Fruit fly (Drosophila melanogaster) whole organism, embryonic: ENCODE results near the gene CG14036.
A peak's percentile ranks its signal among the peaks of the same experiment; 100 is the strongest.

ENCODE experiments used
- Ada2b ChIP-seq: fragments of 200-800 bp; sonication (Bioruptor generic); IDR thresholded peaks from 2 replicates; pipeline ENCODE4 v1.3.6; 2022; ENCODE audit warnings: missing biosample characterization, missing genetic modification characterization
- Antp ChIP-seq: fragments of 200-800 bp; sonication (Bioruptor generic); optimal IDR thresholded peaks from 3 replicates; lab custom pipeline; 2016; ENCODE audit warnings: missing biosample characterization, missing genetic modification characterization
- CG10267 ChIP-seq: fragments of 200-800 bp; sonication (Bioruptor generic); optimal IDR thresholded peaks from 2 replicates; lab custom pipeline; 2018; ENCODE audit warnings: missing biosample characterization, mild to moderate bottlenecking, missing genetic modification characterization, moderate library complexity
- CG11247 ChIP-seq: fragments of 200-800 bp; sonication (Bioruptor generic); IDR thresholded peaks from 2 replicates; pipeline ENCODE4 v1.3.6; 2022; ENCODE audit warnings: missing biosample characterization, missing genetic modification characterization
- CG11504 ChIP-seq: fragments of 200-800 bp; sonication (Bioruptor generic); optimal IDR thresholded peaks from 3 replicates; lab custom pipeline; 2019; ENCODE audit warnings: missing biosample characterization, mild to moderate bottlenecking, missing genetic modification characterization, moderate library complexity
- CG12071 ChIP-seq: fragments of 200-800 bp; sonication (Bioruptor generic); optimal IDR thresholded peaks from 3 replicates; lab custom pipeline; 2018; ENCODE audit warnings: missing biosample characterization, mild to moderate bottlenecking, missing genetic modification characterization
- CG13287 ChIP-seq: fragments of 200-800 bp; sonication (Bioruptor generic); IDR thresholded peaks from 2 replicates; pipeline ENCODE4 v1.3.6; 2022; ENCODE audit warnings: missing biosample characterization, missing genetic modification characterization; ENCODE audit not compliant: partially characterized antibody
- CG13424 ChIP-seq: fragments of 200-800 bp; sonication (Bioruptor generic); optimal IDR thresholded peaks from 2 replicates; lab custom pipeline; 2019; ENCODE audit warnings: missing biosample characterization, mild to moderate bottlenecking, missing genetic modification characterization, moderate library complexity
- CG1529 ChIP-seq: fragments of 200-800 bp; sonication (Bioruptor generic); optimal IDR thresholded peaks from 3 replicates; lab custom pipeline; 2018; ENCODE audit warnings: missing biosample characterization, missing genetic modification characterization
- CG17359 ChIP-seq: fragments of 200-800 bp; sonication (Bioruptor generic); optimal IDR thresholded peaks from 3 replicates; lab custom pipeline; 2018; ENCODE audit warnings: missing biosample characterization, mild to moderate bottlenecking, missing genetic modification characterization, moderate library complexity
- CG3065 ChIP-seq: fragments of 200-800 bp; sonication (Bioruptor generic); optimal IDR thresholded peaks from 2 replicates; lab custom pipeline; 2016; ENCODE audit warnings: missing biosample characterization, missing genetic modification characterization
- CG31224 ChIP-seq: fragments of 200-800 bp; sonication (Bioruptor generic); IDR thresholded peaks from 2 replicates; pipeline ENCODE4 v1.3.6; 2022; ENCODE audit warnings: missing biosample characterization, missing genetic modification characterization
- CG32767 ChIP-seq: fragments of 200-800 bp; sonication (Bioruptor generic); IDR thresholded peaks from 2 replicates; pipeline ENCODE4 v1.3.6; 2022; ENCODE audit warnings: missing biosample characterization, missing genetic modification characterization
- CG34224 ChIP-seq: fragments of 200-800 bp; sonication (Bioruptor generic); IDR thresholded peaks from 3 replicates; pipeline ENCODE4 v1.3.6; 2022; ENCODE audit warnings: missing biosample characterization, missing genetic modification characterization; ENCODE audit not compliant: partially characterized antibody
- CG34376 ChIP-seq: fragments of 200-800 bp; sonication (Bioruptor generic); optimal IDR thresholded peaks from 2 replicates; lab custom pipeline; 2018; ENCODE audit warnings: missing biosample characterization, mild to moderate bottlenecking, missing genetic modification characterization
- CG6654 ChIP-seq: fragments of 200-800 bp; sonication (Bioruptor generic); optimal IDR thresholded peaks from 2 replicates; lab custom pipeline; 2017; ENCODE audit warnings: missing biosample characterization, mild to moderate bottlenecking, missing genetic modification characterization
- CG8089 ChIP-seq: fragments of 200-800 bp; sonication (Bioruptor generic); optimal IDR thresholded peaks from 3 replicates; lab custom pipeline; 2016; ENCODE audit warnings: missing biosample characterization, missing genetic modification characterization
- CG8281 ChIP-seq: fragments of 200-800 bp; sonication (Bioruptor generic); optimal IDR thresholded peaks from 2 replicates; lab custom pipeline; 2018; ENCODE audit warnings: missing biosample characterization, mild to moderate bottlenecking, missing genetic modification characterization, moderate library complexity
- CG8388 ChIP-seq: fragments of 200-800 bp; sonication (Bioruptor generic); optimal IDR thresholded peaks from 2 replicates; lab custom pipeline; 2019; ENCODE audit warnings: missing biosample characterization, mild to moderate bottlenecking, missing genetic modification characterization, moderate library complexity
- Dip3 ChIP-seq: fragments of 200-800 bp; sonication (Bioruptor generic); optimal IDR thresholded peaks from 3 replicates; lab custom pipeline; 2016; ENCODE audit warnings: missing biosample characterization, missing genetic modification characterization
- HHEX ChIP-seq: fragments of 200-800 bp; sonication (Bioruptor generic); optimal IDR thresholded peaks from 3 replicates; lab custom pipeline; 2017; ENCODE audit warnings: missing biosample characterization, mild to moderate bottlenecking, missing genetic modification characterization, missing genetic modification reagents
- HLH54F ChIP-seq: fragments of 200-800 bp; sonication (Bioruptor generic); optimal IDR thresholded peaks from 3 replicates; lab custom pipeline; 2016; ENCODE audit warnings: missing biosample characterization, missing genetic modification characterization
- Hmr ChIP-seq: fragments of 200-800 bp; sonication (Bioruptor generic); optimal IDR thresholded peaks from 3 replicates; lab custom pipeline; 2017; ENCODE audit warnings: mild to moderate bottlenecking, missing biosample characterization, missing genetic modification reagents, missing genetic modification characterization
- Hr51 ChIP-seq, 2 experiments: fragments of 200-800 bp; sonication (Bioruptor generic); optimal IDR thresholded peaks; 2 replicates in 1 of 2; 3 replicates in 1 of 2; lab custom pipeline; 2016 to 2018; ENCODE audit warnings: missing biosample characterization in 2 of 2, missing genetic modification characterization in 2 of 2, mild to moderate bottlenecking in 1 of 2, moderate library complexity in 1 of 2
- Hr78 ChIP-seq, 2 experiments: fragments of 200-800 bp in 1 of 2; fragments of >200 bp in 1 of 2; sonication (Bioruptor generic) in 1 of 2; optimal IDR thresholded peaks; 2 replicates each; lab custom pipeline; 2017 to 2019; ENCODE audit warnings: missing biosample characterization in 2 of 2, missing genetic modification characterization in 2 of 2, mild to moderate bottlenecking in 1 of 2, moderate library complexity in 1 of 2
- Med ChIP-seq: fragments of 200-800 bp; sonication (Bioruptor generic); peaks from one replicate; lab custom pipeline; 2016; ENCODE audit warnings: missing biosample characterization, missing genetic modification characterization, mild to moderate bottlenecking, inconsistent platforms, moderate library complexity
- Trl ChIP-seq, 3 experiments: fragments of >200 bp in 2 of 3; fragments of 200-800 bp in 1 of 3; sonication (Bioruptor generic) in 1 of 3; optimal IDR thresholded peaks; 2 replicates in 1 of 3; 3 replicates in 2 of 3; lab custom pipeline; 2016 to 2017; ENCODE audit warnings: missing biosample characterization in 1 of 3, missing genetic modification characterization in 1 of 3
- Xbp1 ChIP-seq: fragments of 200-800 bp; sonication (Bioruptor generic); optimal IDR thresholded peaks from 3 replicates; lab custom pipeline; 2016; ENCODE audit warnings: missing biosample characterization, mild to moderate bottlenecking, missing genetic modification characterization
- aop ChIP-seq: fragments of 200-800 bp; sonication (Bioruptor generic); IDR thresholded peaks from 2 replicates; pipeline ENCODE4 v1.3.6; 2022; ENCODE audit warnings: missing biosample characterization, missing genetic modification characterization
- bbx ChIP-seq: fragments of 200-800 bp; sonication (Bioruptor generic); IDR thresholded peaks from 2 replicates; pipeline ENCODE4 v1.3.6; 2022; ENCODE audit warnings: missing biosample characterization, missing genetic modification characterization; ENCODE audit not compliant: partially characterized antibody
- dm ChIP-seq: fragments of 200-800 bp; sonication (Bioruptor generic); optimal IDR thresholded peaks from 3 replicates; lab custom pipeline; 2016; ENCODE audit warnings: missing biosample characterization, missing genetic modification characterization
- emc ChIP-seq: fragments of 200-800 bp; sonication (Bioruptor generic); optimal IDR thresholded peaks from 2 replicates; lab custom pipeline; 2016; ENCODE audit warnings: missing biosample characterization, missing genetic modification characterization
- gem ChIP-seq: fragments of 200-800 bp; sonication (Bioruptor generic); optimal IDR thresholded peaks from 2 replicates; lab custom pipeline; 2019; ENCODE audit warnings: missing biosample characterization, mild to moderate bottlenecking, missing genetic modification characterization, moderate library complexity
- grau ChIP-seq: fragments of 200-800 bp; optimal IDR thresholded peaks from 3 replicates; lab custom pipeline; 2019; ENCODE audit warnings: missing biosample characterization, mild to moderate bottlenecking, missing genetic modification characterization, moderate library complexity
- gro ChIP-seq: fragments of 200-800 bp; sonication (Bioruptor generic); optimal IDR thresholded peaks from 2 replicates; lab custom pipeline; 2016; ENCODE audit warnings: missing biosample characterization, missing genetic modification characterization
- insv ChIP-seq, 2 experiments: fragments of 200-800 bp; sonication (Bioruptor generic); optimal IDR thresholded peaks; 3 replicates each; lab custom pipeline; 2016 to 2018; ENCODE audit warnings: missing biosample characterization in 2 of 2, missing genetic modification characterization in 2 of 2
- lilli ChIP-seq: fragments of 200-800 bp; sonication (Bioruptor generic); optimal IDR thresholded peaks from 3 replicates; lab custom pipeline; 2016; ENCODE audit warnings: missing biosample characterization, missing genetic modification characterization
- nau ChIP-seq: fragments of 200-800 bp; sonication (Bioruptor generic); optimal IDR thresholded peaks from 3 replicates; lab custom pipeline; 2017; ENCODE audit warnings: missing biosample characterization, mild to moderate bottlenecking, missing genetic modification characterization, missing genetic modification reagents
- nmo ChIP-seq: fragments of 200-800 bp; sonication (Bioruptor generic); optimal IDR thresholded peaks from 2 replicates; lab custom pipeline; 2018; ENCODE audit warnings: missing biosample characterization, mild to moderate bottlenecking, missing genetic modification characterization, moderate library complexity
- pan ChIP-seq, 4 experiments: fragments of >200 bp in 3 of 4; fragments of 200-800 bp in 1 of 4; sonication (Bioruptor generic) in 1 of 4; optimal IDR thresholded peaks in 3 of 4; IDR thresholded peaks in 1 of 4; 2 replicates each; pipeline versions ENCODE4 v1.3.6 to Lab custom; 2017 to 2022; ENCODE audit warnings: missing biosample characterization in 2 of 4, missing genetic modification characterization in 2 of 4, mixed read lengths in 1 of 4
- psq ChIP-seq: fragments of 200-800 bp; sonication (Bioruptor generic); optimal IDR thresholded peaks from 2 replicates; lab custom pipeline; 2017; ENCODE audit warnings: missing biosample characterization, missing genetic modification characterization
- sens-2 ChIP-seq: fragments of 200-800 bp; sonication (Bioruptor generic); IDR thresholded peaks from 2 replicates; pipeline ENCODE4 v1.3.6; 2022; ENCODE audit warnings: missing biosample characterization, missing genetic modification characterization
- trem ChIP-seq: fragments of 200-800 bp; optimal IDR thresholded peaks from 3 replicates; lab custom pipeline; 2019; ENCODE audit warnings: missing biosample characterization, mild to moderate bottlenecking, missing genetic modification characterization, moderate library complexity
- trh ChIP-seq: fragments of 200-800 bp; sonication (Bioruptor generic); optimal IDR thresholded peaks from 2 replicates; lab custom pipeline; 2016; ENCODE audit warnings: missing biosample characterization, missing genetic modification characterization
- unpg ChIP-seq: fragments of 200-800 bp; sonication (Bioruptor generic); optimal IDR thresholded peaks from 3 replicates; lab custom pipeline; 2018; ENCODE audit warnings: missing biosample characterization, mild to moderate bottlenecking, missing genetic modification characterization, moderate library complexity
- vvl ChIP-seq: fragments of 200-800 bp; sonication (Bioruptor generic); IDR thresholded peaks from 2 replicates; pipeline ENCODE4 v1.3.6; 2022; ENCODE audit warnings: missing biosample characterization, missing genetic modification characterization
- wek ChIP-seq: fragments of 200-800 bp; sonication (Bioruptor generic); optimal IDR thresholded peaks from 3 replicates; lab custom pipeline; 2018; ENCODE audit warnings: missing biosample characterization, mild to moderate bottlenecking, missing genetic modification characterization, moderate library complexity
- zen ChIP-seq: fragments of 200-800 bp; sonication (Bioruptor generic); optimal IDR thresholded peaks from 3 replicates; lab custom pipeline; 2018; ENCODE audit warnings: missing biosample characterization, mild to moderate bottlenecking, missing genetic modification characterization, moderate library complexity
- zen2 ChIP-seq: fragments of 200-800 bp; sonication (Bioruptor generic); IDR thresholded peaks from 3 replicates; pipeline ENCODE4 v1.3.6; 2022; ENCODE audit warnings: missing biosample characterization, missing genetic modification characterization; ENCODE audit not compliant: partially characterized antibody

CG14036 gene

DNA sequence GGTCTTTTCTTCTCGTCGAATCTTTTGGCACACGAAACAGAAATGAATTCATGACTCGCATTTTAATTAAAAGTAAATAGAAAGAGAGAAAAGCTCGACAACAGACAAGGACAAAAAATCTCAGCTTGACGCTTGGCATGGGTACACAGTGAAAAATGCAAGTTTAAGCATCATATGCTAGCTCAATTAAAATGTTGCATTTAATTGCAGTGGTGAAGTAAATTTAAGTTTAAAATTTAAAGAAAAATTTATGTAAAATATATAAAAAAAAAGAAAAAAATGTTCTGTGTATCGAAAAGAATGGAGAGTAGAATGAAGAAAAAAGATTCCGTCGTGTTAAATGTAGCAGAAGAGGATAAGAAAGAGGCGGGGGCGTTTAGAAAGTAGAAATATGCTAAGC, 30.7 kb upstream of the CG14036 start:
- TF ChIP-seq CG8089 (no peak), bbx (GFP tag; lab: Robert Waterston, UW) (no peak), Med (GFP tag; lab: Kevin White, UChicago) (peak; percentile 23), Hr78 (GFP tag; optimal IDR thresholded peaks at IDR 0.05; lab: Kevin White, UChicago) (no peak), CG13287 (GFP tag; lab: Robert Waterston, UW) (no peak), Antp (GFP tag; lab: Kevin White, UChicago) (no peak), dm (GFP tag; lab: Kevin White, UChicago) (no peak), wek (no peak), pan (optimal IDR thresholded peaks at IDR 0.05; lab: Kevin White, UChicago) (no peak), pan (GFP tag; optimal IDR thresholded peaks at IDR 0.05 in 1 of 2, IDR thresholded peaks at IDR 0.05 in 1 of 2) (no peak), CG34376 (no peak), CG10267 (no peak), nau (GFP tag; lab: Kevin White, UChicago) (no peak), Xbp1 (GFP tag; lab: Kevin White, UChicago) (no peak), emc (GFP tag; lab: Kevin White, UChicago) (no peak), CG31224 (GFP tag; lab: Robert Waterston, UW) (no peak), trh (GFP tag; lab: Kevin White, UChicago) (no peak), CG32767 (GFP tag; lab: Robert Waterston, UW) (no peak), nmo (GFP tag; lab: Kevin White, UChicago) (no peak), zen (tag; lab: Kevin White, UChicago) (no peak), aop (GFP tag; lab: Robert Waterston, UW) (no peak), CG34224 (GFP tag; lab: Robert Waterston, UW) (no peak), CG8281 (tag; lab: Kevin White, UChicago) (no peak), lilli (no peak), CG8388 (peak; percentile 16), sens-2 (GFP tag; lab: Robert Waterston, UW) (no peak), insv (GFP tag; optimal IDR thresholded peaks at IDR 0.05; lab: Kevin White, UChicago) (no peak), Ada2b (GFP tag; lab: Robert Waterston, UW) (0 out of 2 replicates have a peak, but pooled peaks have one; percentile 23), HHEX (GFP tag; lab: Kevin White, UChicago) (no peak), Trl (optimal IDR thresholded peaks at IDR 0.05; lab: Kevin White, UChicago) (no peak), Trl (GFP tag; optimal IDR thresholded peaks at IDR 0.05; lab: Kevin White, UChicago) (no peak), Hr51 (GFP tag; optimal IDR thresholded peaks at IDR 0.05; lab: Kevin White, UChicago) (peak in 1 of 2 experiments; percentile 12), Hmr (GFP tag; lab: Kevin White, UChicago) (peak; percentile 37), HLH54F (GFP tag; lab: Kevin White, UChicago) (no peak), grau (no peak), gro (GFP tag; lab: Kevin White, UChicago) (no peak), CG1529 (GFP tag; lab: Kevin White, UChicago) (no peak), CG13424 (tag; lab: Kevin White, UChicago) (no peak), CG17359 (no peak), gem (peak; percentile 58), CG3065 (GFP tag; lab: Kevin White, UChicago) (no peak), Dip3 (GFP tag; lab: Kevin White, UChicago) (no peak), vvl (GFP tag; lab: Robert Waterston, UW) (peak; percentile 22; the same call in 1 of the 2 replicates), CG11247 (GFP tag; lab: Robert Waterston, UW) (0 out of 2 replicates have a peak, but pooled peaks have one; percentile 18), psq (GFP tag; lab: Kevin White, UChicago) (no peak), unpg (GFP tag; lab: Kevin White, UChicago) (no peak), trem (tag; lab: Kevin White, UChicago) (no peak), CG11504 (tag; lab: Kevin White, UChicago) (peak; percentile 23), zen2 (GFP tag; lab: Robert Waterston, UW) (no peak), CG12071 (GFP tag; lab: Kevin White, UChicago) (no peak), CG6654 (GFP tag; lab: Kevin White, UChicago) (no peak)
